Worm (Caenorhabditis elegans): ENCODE data around the gene srt-31.

DNA sequence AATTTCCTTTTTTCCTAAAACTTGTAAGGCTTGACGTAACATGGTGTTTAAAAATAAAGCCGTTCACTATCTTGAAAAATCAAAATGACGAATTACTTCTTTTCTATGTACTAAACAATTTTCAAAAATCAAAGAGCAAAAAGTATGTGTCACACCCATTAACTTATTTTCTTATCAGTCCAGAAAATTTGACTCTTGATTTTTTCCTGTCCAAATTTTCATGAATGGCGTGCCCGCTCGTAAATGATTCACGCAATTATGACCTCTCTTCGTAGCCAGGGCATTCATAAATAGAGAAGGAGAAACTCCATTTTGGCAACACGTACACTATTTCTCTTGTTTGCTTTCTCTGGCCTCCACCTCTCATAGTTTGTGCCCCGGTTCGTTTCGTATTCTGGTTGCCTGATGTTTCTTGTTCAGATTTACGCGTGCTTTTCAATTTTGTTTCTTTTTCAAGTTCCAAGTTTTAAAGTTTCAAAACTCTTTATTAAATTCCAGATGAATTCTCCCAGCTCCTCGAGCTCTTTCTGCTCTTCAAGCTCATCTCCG lies 5.0 kb downstream of the srt-31 start, which contains the start of gene nhr-55:
- TF ChIP-seq snpc-4 (tag; optimal IDR thresholded peaks at IDR 0.05) = no peak
- no peak for TF ChIP-seq unc-62 (GFP tag; optimal IDR thresholded peaks at IDR 0.05)
- no peak for TF ChIP-seq ces-1 (GFP tag; optimal IDR thresholded peaks at IDR 0.05)
- no peak for TF ChIP-seq nhr-237 (tag; optimal IDR thresholded peaks at IDR 0.05)
- TF ChIP-seq nhr-76 (tag; optimal IDR thresholded peaks at IDR 0.05) = no peak
- TF ChIP-seq M03D4.4 (tag; optimal IDR thresholded peaks at IDR 0.05) = no peak
- TF ChIP-seq lin-32 (GFP tag; optimal IDR thresholded peaks at IDR 0.05) = no peak
- TF ChIP-seq ham-2 (GFP tag; optimal IDR thresholded peaks at IDR 0.05) = no peak
- no peak for TF ChIP-seq ztf-11 (tag; optimal IDR thresholded peaks at IDR 0.05)
- TF ChIP-seq blmp-1 (tag; optimal IDR thresholded peaks at IDR 0.05) = no peak
- TF ChIP-seq lsy-2 (tag; optimal IDR thresholded peaks at IDR 0.05) = no peak
- TF ChIP-seq lin-13 (tag; optimal IDR thresholded peaks at IDR 0.05) = no peak
- TF ChIP-seq mep-1 (tag; optimal IDR thresholded peaks at IDR 0.05) = no peak
- no peak for TF ChIP-seq sptf-1 (tag; optimal IDR thresholded peaks at IDR 0.05)

Measured in whole organism, mixed stage, embryonic.